Fruit fly (Drosophila melanogaster) whole organism, adult: ENCODE measurements around the gene fliI.

Experiments used
- CG11617 ChIP-seq: fragments of 200-800 bp; sonication (Bioruptor generic); optimal IDR thresholded peaks from 2 replicates; lab custom pipeline; 2017; ENCODE audit warnings: mild to moderate bottlenecking, missing biosample characterization, missing genetic modification reagents, missing genetic modification characterization
- CG12768 ChIP-seq: fragments of 200-800 bp; sonication (Bioruptor generic); optimal IDR thresholded peaks from 2 replicates; lab custom pipeline; 2017; ENCODE audit warnings: missing biosample characterization, missing genetic modification characterization, mild to moderate bottlenecking, moderate library complexity, missing genetic modification reagents
- CG14711 ChIP-seq: fragments of 200-800 bp; sonication (Bioruptor generic); optimal IDR thresholded peaks from 2 replicates; lab custom pipeline; 2018; ENCODE audit warnings: missing biosample characterization, mild to moderate bottlenecking, missing genetic modification characterization, moderate library complexity
- CG1620 ChIP-seq: fragments of 200-800 bp; sonication (Bioruptor generic); optimal IDR thresholded peaks from 2 replicates; lab custom pipeline; 2016; ENCODE audit warnings: missing biosample characterization, missing genetic modification characterization
- CG33017 ChIP-seq: fragments of 200-800 bp; sonication (Bioruptor generic); optimal IDR thresholded peaks from 2 replicates; lab custom pipeline; 2018; ENCODE audit warnings: missing biosample characterization, mild to moderate bottlenecking, missing genetic modification characterization, moderate library complexity
- CG5204 ChIP-seq: fragments of 200-800 bp; sonication (Bioruptor generic); optimal IDR thresholded peaks from 2 replicates; lab custom pipeline; 2016; ENCODE audit warnings: missing biosample characterization, missing genetic modification characterization
- CG7045 ChIP-seq: fragments of 200-800 bp; sonication (Bioruptor generic); optimal IDR thresholded peaks from 2 replicates; lab custom pipeline; 2017; ENCODE audit warnings: missing biosample characterization, mild to moderate bottlenecking, missing genetic modification characterization
- CG7101 ChIP-seq: fragments of 200-800 bp; sonication (Bioruptor generic); optimal IDR thresholded peaks from 2 replicates; lab custom pipeline; 2018; ENCODE audit warnings: missing biosample characterization, mild to moderate bottlenecking, missing genetic modification characterization, moderate library complexity
- Crg-1 ChIP-seq: fragments of 200-800 bp; sonication (Bioruptor generic); optimal IDR thresholded peaks from 2 replicates; lab custom pipeline; 2016; ENCODE audit warnings: missing biosample characterization, missing genetic modification characterization
- Hr96 ChIP-seq: fragments of 200-800 bp; sonication (Bioruptor generic); optimal IDR thresholded peaks from 2 replicates; lab custom pipeline; 2016; ENCODE audit warnings: missing biosample characterization, missing genetic modification characterization
- Mnt ChIP-seq: fragments of 200-800 bp; sonication (Bioruptor generic); optimal IDR thresholded peaks from 2 replicates; lab custom pipeline; 2016; ENCODE audit warnings: missing biosample characterization, mild to moderate bottlenecking, missing genetic modification characterization
- bab1 ChIP-seq: fragments of 200-800 bp; sonication (Bioruptor generic); optimal IDR thresholded peaks from 3 replicates; lab custom pipeline; 2019; ENCODE audit warnings: missing biosample characterization, mild to moderate bottlenecking, missing genetic modification characterization, moderate library complexity
- cic ChIP-seq: fragments of 200-800 bp; sonication (Bioruptor generic); optimal IDR thresholded peaks from 2 replicates; lab custom pipeline; 2017; ENCODE audit warnings: missing biosample characterization, mild to moderate bottlenecking, missing genetic modification characterization, moderate library complexity
- cnc ChIP-seq, 2 experiments: fragments of >200 bp; optimal IDR thresholded peaks; 2 replicates each; lab custom pipeline; 2017
- kay ChIP-seq: fragments of 200-800 bp; sonication (Bioruptor generic); peaks from one replicate; lab custom pipeline; 2016; ENCODE audit warnings: missing biosample characterization, missing genetic modification characterization, borderline replicate concordance
- ovo ChIP-seq: fragments of 200-800 bp; sonication (Bioruptor generic); optimal IDR thresholded peaks from 2 replicates; lab custom pipeline; 2016; ENCODE audit warnings: missing biosample characterization, missing genetic modification characterization
- pad ChIP-seq: fragments of 200-800 bp; sonication (Bioruptor generic); optimal IDR thresholded peaks from 3 replicates; lab custom pipeline; 2017; ENCODE audit warnings: missing biosample characterization, missing genetic modification characterization, mild to moderate bottlenecking, moderate library complexity, missing genetic modification reagents
- toe ChIP-seq: fragments of 200-800 bp; sonication (Bioruptor generic); optimal IDR thresholded peaks from 2 replicates; lab custom pipeline; 2016; ENCODE audit warnings: missing biosample characterization, missing genetic modification characterization

Gene fliI

dm6 chrX:21378344-21378882, 38.9 kb downstream of the fliI start:
- TF ChIP-seq CG5204 (GFP tag; lab: Kevin White, UChicago): no peak
- no peak for TF ChIP-seq bab1 (GFP tag; lab: Kevin White, UChicago)
- TF ChIP-seq CG14711 (tag; lab: Kevin White, UChicago): no peak
- TF ChIP-seq CG12768 (GFP tag; lab: Kevin White, UChicago): no peak
- TF ChIP-seq CG11617: no peak
- no peak for TF ChIP-seq ovo (GFP tag; lab: Kevin White, UChicago)
- TF ChIP-seq CG7101: no peak
- TF ChIP-seq Crg-1 (GFP tag; lab: Kevin White, UChicago): no peak
- no peak for TF ChIP-seq Hr96
- no peak for TF ChIP-seq kay (GFP tag; lab: Kevin White, UChicago)
- no peak for TF ChIP-seq pad
- TF ChIP-seq CG7045 (GFP tag; lab: Kevin White, UChicago): no peak
- no peak for TF ChIP-seq toe (GFP tag; lab: Kevin White, UChicago)
- TF ChIP-seq CG33017: no peak
- no peak for TF ChIP-seq cnc (optimal IDR thresholded peaks at IDR 0.05; lab: Kevin White, UChicago)
- no peak for TF ChIP-seq Mnt (GFP tag; lab: Kevin White, UChicago)
- TF ChIP-seq CG1620 (GFP tag; lab: Kevin White, UChicago): no peak
- no peak for TF ChIP-seq cic (GFP tag; lab: Kevin White, UChicago)

dm6 chrX:21387695-21388094, 48.2 kb downstream of the fliI start, which contains the start of gene Ddx56:
Ddx56 (minus strand) TSS chrX:21387946.
- peak; percentile 54 for TF ChIP-seq Mnt (GFP tag; lab: Kevin White, UChicago)
- TF ChIP-seq CG5204 (GFP tag; lab: Kevin White, UChicago): no peak

- TF ChIP-seq ovo (GFP tag; lab: Kevin White, UChicago) (no peak), Crg-1 (GFP tag; lab: Kevin White, UChicago) (no peak), cic (GFP tag; lab: Kevin White, UChicago) (no peak)
Measured at dm6 chrX:21388734-21389133, 49.2 kb downstream of the fliI start, which contains the start of gene mst. mst (plus strand) TSS chrX:21388977.
